Worm (Caenorhabditis elegans) whole organism, late embryonic: Measurements from ENCODE around the gene C18D11.10.

Source experiments
- C08G9.2 ChIP-seq: sonication (generic microtip); optimal IDR thresholded peaks from 2 replicates; lab custom pipeline; 2016; ENCODE audit warnings: mild to moderate bottlenecking, missing genetic modification characterization, moderate library complexity, missing compliant biosample characterization
- ahr-1 ChIP-seq: sonication (generic microtip); optimal IDR thresholded peaks from 2 replicates; lab custom pipeline; 2016; ENCODE audit warnings: missing genetic modification characterization, missing compliant biosample characterization
- ama-1 ChIP-seq: fragments of 150-350 bp; optimal IDR thresholded peaks from 2 replicates; lab custom pipeline; 2014
- ceh-14 ChIP-seq: sonication (generic microtip); optimal IDR thresholded peaks from 2 replicates; lab custom pipeline; 2016; ENCODE audit warnings: missing genotype, missing genetic modification characterization, missing compliant biosample characterization
- ceh-24 ChIP-seq: sonication (generic microtip); optimal IDR thresholded peaks from 2 replicates; lab custom pipeline; 2016; ENCODE audit warnings: mild to moderate bottlenecking, missing genetic modification characterization, missing compliant biosample characterization
- dmd-4 ChIP-seq: sonication (generic microtip); optimal IDR thresholded peaks from 2 replicates; lab custom pipeline; 2016; ENCODE audit warnings: borderline replicate concordance, missing genetic modification characterization, missing compliant biosample characterization
- elt-2 ChIP-seq: sonication (generic microtip); optimal IDR thresholded peaks from 2 replicates; lab custom pipeline; 2016; ENCODE audit warnings: missing genetic modification reagents, missing genetic modification characterization, missing compliant biosample characterization
- hlh-13 ChIP-seq: fragments of 200-800 bp; sonication (Bioruptor generic); optimal IDR thresholded peaks from 2 replicates; lab custom pipeline; 2018; ENCODE audit warnings: mild to moderate bottlenecking, missing genetic modification characterization, missing compliant biosample characterization
- odd-2 ChIP-seq: sonication (generic microtip); optimal IDR thresholded peaks from 2 replicates; lab custom pipeline; 2017; ENCODE audit warnings: antibody characterized with exemption, mild to moderate bottlenecking, missing genetic modification characterization, missing compliant biosample characterization
- tbx-7 ChIP-seq: sonication (generic microtip); optimal IDR thresholded peaks from 2 replicates; lab custom pipeline; 2016; ENCODE audit warnings: missing genotype, missing genetic modification characterization, missing compliant biosample characterization

DNA sequence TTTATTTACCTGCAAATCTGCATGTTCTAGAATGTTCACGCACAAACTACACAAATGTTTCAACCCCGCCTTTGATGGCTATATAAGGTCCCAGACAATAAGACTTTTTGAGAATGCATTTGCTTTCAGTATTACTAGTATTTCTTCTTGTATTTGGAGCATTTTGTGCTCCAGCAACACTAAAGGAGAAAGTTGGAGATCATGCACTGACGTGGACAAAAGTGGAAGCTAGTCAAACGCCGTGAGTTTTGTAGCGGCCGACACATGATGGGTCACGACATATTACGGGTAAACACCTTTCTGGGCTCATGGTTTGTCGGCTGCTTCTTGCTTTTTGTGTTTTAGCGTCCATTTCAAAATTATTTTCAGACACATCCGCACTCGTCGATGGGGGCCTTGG, 2.9 kb downstream of the C18D11.10 start, which contains the start of gene C18D11.6:
- no peak for TF ChIP-seq odd-2 (tag; lab: Kevin White, UChicago)
- TF ChIP-seq hlh-13, result no peak
- TF ChIP-seq ama-1 (lab: Kevin White, UChicago), result no peak
- no peak for TF ChIP-seq elt-2 (tag; lab: Kevin White, UChicago)
- no peak for TF ChIP-seq ceh-14 (tag; lab: Kevin White, UChicago)
- no peak for TF ChIP-seq dmd-4 (tag; lab: Kevin White, UChicago)
- no peak for TF ChIP-seq ceh-24 (tag; lab: Kevin White, UChicago)
- TF ChIP-seq ahr-1 (tag; lab: Kevin White, UChicago), result no peak
- no peak for TF ChIP-seq C08G9.2 (tag; lab: Kevin White, UChicago)
- no peak for TF ChIP-seq tbx-7
